Worm (Caenorhabditis elegans): Measurements from ENCODE around the gene srb-11.

DNA sequence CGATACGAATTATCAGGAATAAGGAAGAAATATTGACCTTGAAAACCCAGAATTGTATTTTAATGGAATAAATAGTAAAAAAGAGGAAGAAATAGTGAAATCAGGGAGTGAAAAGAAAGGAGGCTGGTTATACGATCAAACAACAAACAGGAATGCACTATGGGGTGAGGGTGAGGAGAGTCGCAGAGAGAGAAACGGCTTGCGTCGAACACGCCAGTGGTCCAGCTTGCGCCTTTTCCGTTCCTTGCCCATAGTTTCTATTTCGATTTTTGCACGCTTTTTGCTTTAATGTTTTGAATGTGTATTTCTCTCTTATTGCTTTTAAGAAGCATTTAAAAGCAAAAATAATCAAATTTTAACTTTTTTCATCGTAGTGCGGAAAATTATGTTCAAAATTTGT, 39.0 kb downstream of the srb-11 start:
- TF ChIP-seq ztf-29 (GFP tag; IDR thresholded peaks at IDR 0.05) (peak; percentile 74), cog-1 (tag; optimal IDR thresholded peaks at IDR 0.05) (peak; percentile 74), med-1 (GFP tag; optimal IDR thresholded peaks at IDR 0.05; ENCODE audit: insufficient read depth) (peak; percentile 35), tab-1 (GFP tag; IDR thresholded peaks at IDR 0.05) (peak; percentile 62; the same call in 1 of the 2 replicates), flt-1 (GFP tag; IDR thresholded peaks at IDR 0.05) (peak; percentile 74)

Data from whole organism, midembryonic.